Fruit fly (Drosophila melanogaster) whole organism, pupa: ENCODE data around the gene CG7368.
A peak's percentile ranks its signal among the peaks of the same experiment; 100 is the strongest.

Experiments
- CG10348 ChIP-seq: fragments of 200-800 bp; sonication (Bioruptor generic); IDR thresholded peaks from 2 replicates; pipeline ENCODE4 v1.3.6; 2022; ENCODE audit warnings: missing biosample characterization, missing genetic modification characterization
- CG12605 ChIP-seq: fragments of 200-800 bp; sonication (Bioruptor generic); IDR thresholded peaks from 2 replicates; pipeline ENCODE4 v1.3.6; 2022; ENCODE audit warnings: missing biosample characterization, missing genetic modification characterization
- CG13204 ChIP-seq: fragments of 200-800 bp; sonication (Bioruptor generic); optimal IDR thresholded peaks from 2 replicates; lab custom pipeline; 2018; ENCODE audit warnings: missing biosample characterization, mild to moderate bottlenecking, missing genetic modification characterization, moderate library complexity
- CG14655 ChIP-seq: fragments of 200-800 bp; sonication (Bioruptor generic); optimal IDR thresholded peaks from 3 replicates; lab custom pipeline; 2017; ENCODE audit warnings: mild to moderate bottlenecking, missing biosample characterization, missing genetic modification reagents, missing genetic modification characterization
- CG15710 ChIP-seq: fragments of 200-800 bp; sonication (Bioruptor generic); optimal IDR thresholded peaks from 2 replicates; lab custom pipeline; 2018; ENCODE audit warnings: missing biosample characterization, mild to moderate bottlenecking, missing genetic modification characterization, moderate library complexity
- CG17806 ChIP-seq: fragments of 200-800 bp; sonication (Bioruptor generic); optimal IDR thresholded peaks from 2 replicates; lab custom pipeline; 2018; ENCODE audit warnings: missing biosample characterization, mild to moderate bottlenecking, missing genetic modification characterization, moderate library complexity
- CG32121 ChIP-seq: fragments of 200-800 bp; sonication (Bioruptor generic); IDR thresholded peaks from 2 replicates; pipeline ENCODE4 v1.3.6; 2022; ENCODE audit warnings: missing biosample characterization, missing genetic modification characterization
- CG34367 ChIP-seq: fragments of 200-800 bp; sonication (Bioruptor generic); optimal IDR thresholded peaks from 2 replicates; lab custom pipeline; 2018; ENCODE audit warnings: missing biosample characterization, mild to moderate bottlenecking, missing genetic modification characterization
- CG4496 ChIP-seq: fragments of 200-800 bp; sonication (Bioruptor generic); IDR thresholded peaks from 3 replicates; pipeline ENCODE4 v1.3.6; 2022; ENCODE audit warnings: missing biosample characterization, missing genetic modification characterization
- CG8159 ChIP-seq: fragments of 200-800 bp; sonication (Bioruptor generic); optimal IDR thresholded peaks from 3 replicates; lab custom pipeline; 2018; ENCODE audit warnings: missing biosample characterization, mild to moderate bottlenecking, missing genetic modification characterization, moderate library complexity
- CG8301 ChIP-seq: fragments of 200-800 bp; sonication (Bioruptor generic); optimal IDR thresholded peaks from 2 replicates; lab custom pipeline; 2018; ENCODE audit warnings: missing biosample characterization, mild to moderate bottlenecking, missing genetic modification characterization
- CG9948 ChIP-seq: fragments of 200-800 bp; sonication (Bioruptor generic); optimal IDR thresholded peaks from 2 replicates; lab custom pipeline; 2018; ENCODE audit warnings: missing biosample characterization, mild to moderate bottlenecking, missing genetic modification characterization, moderate library complexity
- D1 ChIP-seq: fragments of 200-800 bp; sonication (Bioruptor generic); optimal IDR thresholded peaks from 2 replicates; lab custom pipeline; 2018; ENCODE audit warnings: missing biosample characterization, mild to moderate bottlenecking, missing genetic modification characterization, moderate library complexity
- EcR ChIP-seq: fragments of 200-800 bp; sonication (Bioruptor generic); optimal IDR thresholded peaks from 3 replicates; lab custom pipeline; 2019; ENCODE audit warnings: missing biosample characterization, missing genetic modification characterization, mild to moderate bottlenecking, moderate library complexity, missing genetic modification reagents
- Ets98B ChIP-seq: fragments of 200-800 bp; sonication (Bioruptor generic); IDR thresholded peaks from 2 replicates; pipeline ENCODE4 v1.3.6; 2022; ENCODE audit warnings: missing biosample characterization, missing genetic modification characterization
- Pif1A ChIP-seq: fragments of 200-800 bp; sonication (Bioruptor generic); optimal IDR thresholded peaks from 3 replicates; lab custom pipeline; 2016; ENCODE audit warnings: missing biosample characterization, missing genetic modification characterization
- Pif1B ChIP-seq: fragments of 200-800 bp; sonication (Bioruptor generic); optimal IDR thresholded peaks from 3 replicates; lab custom pipeline; 2016; ENCODE audit warnings: missing biosample characterization, missing genetic modification characterization
- Snoo ChIP-seq: fragments of 200-800 bp; sonication (Bioruptor generic); optimal IDR thresholded peaks from 3 replicates; lab custom pipeline; 2017; ENCODE audit warnings: missing biosample characterization, mild to moderate bottlenecking, missing genetic modification characterization, inconsistent platforms
- fd96Ca ChIP-seq: fragments of 200-800 bp; sonication (Bioruptor generic); IDR thresholded peaks from 3 replicates; pipeline ENCODE4 v1.3.6; 2022; ENCODE audit warnings: missing biosample characterization, missing genetic modification characterization
- gl ChIP-seq: fragments of 200-800 bp; sonication (Bioruptor generic); optimal IDR thresholded peaks from 2 replicates; lab custom pipeline; 2018; ENCODE audit warnings: missing biosample characterization, mild to moderate bottlenecking, missing genetic modification characterization
- rn ChIP-seq: fragments of 200-800 bp; sonication (Bioruptor generic); IDR thresholded peaks from 2 replicates; pipeline ENCODE4 v1.3.6; 2022; ENCODE audit warnings: missing biosample characterization, missing genetic modification characterization

The CG7368 gene

dm6 chr3L:11623245-11623883 is 26.4 kb downstream of the CG7368 start:
- TF ChIP-seq CG4496 (GFP tag; lab: Robert Waterston, UW) (peak; percentile 58; the same call in 1 of the 3 replicates), EcR (peak; percentile 44), Pif1A (GFP tag; lab: Kevin White, UChicago) (peak; percentile 15), CG13204 (GFP tag; lab: Kevin White, UChicago) (no peak), Ets98B (peak; percentile 34; the same call in 1 of the 2 replicates), Pif1B (GFP tag; lab: Kevin White, UChicago) (peak; percentile 36), CG15710 (peak; percentile 8), CG8159 (no peak), Snoo (tag; lab: Kevin White, UChicago) (peak; percentile 1), CG9948 (no peak), CG12605 (GFP tag; lab: Robert Waterston, UW) (no peak), fd96Ca (GFP tag; lab: Robert Waterston, UW) (no peak), gl (tag; lab: Kevin White, UChicago) (no peak)
- TF ChIP-seq, all 21 proteins: peak for 7

- TF ChIP-seq CG9948 (no peak), CG13204 (GFP tag; lab: Kevin White, UChicago) (no peak), rn (no peak), CG4496 (GFP tag; lab: Robert Waterston, UW) (no peak), CG32121 (GFP tag; lab: Robert Waterston, UW) (no peak), CG15710 (no peak), EcR (no peak), CG14655 (no peak), CG34367 (tag; lab: Kevin White, UChicago) (no peak), CG8301 (tag; lab: Kevin White, UChicago) (no peak), Pif1B (GFP tag; lab: Kevin White, UChicago) (no peak)
- TF ChIP-seq, all 21 proteins: peak for 0
Observed at dm6 chr3L:11624281-11624680, 27.3 kb downstream of the CG7368 start, which contains the start of gene Akr1B. Gene Akr1B, minus strand, starts transcription at chr3L:11624381.

- TF ChIP-seq CG34367 (tag; lab: Kevin White, UChicago) (no peak), Pif1B (GFP tag; lab: Kevin White, UChicago) (no peak), fd96Ca (GFP tag; lab: Robert Waterston, UW) (no peak), CG32121 (GFP tag; lab: Robert Waterston, UW) (no peak), Snoo (tag; lab: Kevin White, UChicago) (no peak), gl (tag; lab: Kevin White, UChicago) (no peak), Pif1A (GFP tag; lab: Kevin White, UChicago) (no peak), CG14655 (no peak), EcR (no peak), CG13204 (GFP tag; lab: Kevin White, UChicago) (no peak), CG15710 (no peak), rn (no peak), CG10348 (GFP tag; lab: Robert Waterston, UW) (no peak), CG4496 (GFP tag; lab: Robert Waterston, UW) (no peak), CG8159 (no peak), CG17806 (tag; lab: Kevin White, UChicago) (no peak), D1 (tag; lab: Kevin White, UChicago) (no peak)
Observed at dm6 chr3L:11625634-11626175, 28.7 kb downstream of the CG7368 start, which contains the start of gene CG6083. Gene CG6083, minus strand, starts transcription at chr3L:11626125.

dm6 chr3L:11626229-11626826 is 29.3 kb downstream of the CG7368 start, which contains the start of gene PCID2:
Gene PCID2, plus strand, starts transcription at chr3L:11626441.
- TF ChIP-seq Snoo (tag; lab: Kevin White, UChicago) (no peak), D1 (tag; lab: Kevin White, UChicago) (no peak), CG9948 (no peak), CG32121 (GFP tag; lab: Robert Waterston, UW) (no peak), Pif1B (GFP tag; lab: Kevin White, UChicago) (no peak), gl (tag; lab: Kevin White, UChicago) (no peak), Pif1A (GFP tag; lab: Kevin White, UChicago) (no peak), CG14655 (no peak), CG34367 (tag; lab: Kevin White, UChicago) (no peak), CG13204 (GFP tag; lab: Kevin White, UChicago) (no peak), Ets98B (no peak), EcR (no peak), CG8301 (tag; lab: Kevin White, UChicago) (no peak), CG10348 (GFP tag; lab: Robert Waterston, UW) (no peak), CG4496 (GFP tag; lab: Robert Waterston, UW) (no peak), CG8159 (no peak), CG12605 (GFP tag; lab: Robert Waterston, UW) (no peak), rn (no peak), CG17806 (tag; lab: Kevin White, UChicago) (no peak), CG15710 (no peak)
- TF ChIP-seq, all 21 proteins: peak for 0

dm6 chr3L:11627819-11628483 is 30.9 kb downstream of the CG7368 start, which contains the start of gene Apt1:
Gene Apt1, plus strand, starts transcription at chr3L:11628037.
- no peak for TF ChIP-seq Ets98B
- no peak for TF ChIP-seq D1 (tag; lab: Kevin White, UChicago)
- TF ChIP-seq CG4496 (GFP tag; lab: Robert Waterston, UW) = peak; percentile 52; the same call in 2 of the 3 replicates
